In the genomic region with DNA sequence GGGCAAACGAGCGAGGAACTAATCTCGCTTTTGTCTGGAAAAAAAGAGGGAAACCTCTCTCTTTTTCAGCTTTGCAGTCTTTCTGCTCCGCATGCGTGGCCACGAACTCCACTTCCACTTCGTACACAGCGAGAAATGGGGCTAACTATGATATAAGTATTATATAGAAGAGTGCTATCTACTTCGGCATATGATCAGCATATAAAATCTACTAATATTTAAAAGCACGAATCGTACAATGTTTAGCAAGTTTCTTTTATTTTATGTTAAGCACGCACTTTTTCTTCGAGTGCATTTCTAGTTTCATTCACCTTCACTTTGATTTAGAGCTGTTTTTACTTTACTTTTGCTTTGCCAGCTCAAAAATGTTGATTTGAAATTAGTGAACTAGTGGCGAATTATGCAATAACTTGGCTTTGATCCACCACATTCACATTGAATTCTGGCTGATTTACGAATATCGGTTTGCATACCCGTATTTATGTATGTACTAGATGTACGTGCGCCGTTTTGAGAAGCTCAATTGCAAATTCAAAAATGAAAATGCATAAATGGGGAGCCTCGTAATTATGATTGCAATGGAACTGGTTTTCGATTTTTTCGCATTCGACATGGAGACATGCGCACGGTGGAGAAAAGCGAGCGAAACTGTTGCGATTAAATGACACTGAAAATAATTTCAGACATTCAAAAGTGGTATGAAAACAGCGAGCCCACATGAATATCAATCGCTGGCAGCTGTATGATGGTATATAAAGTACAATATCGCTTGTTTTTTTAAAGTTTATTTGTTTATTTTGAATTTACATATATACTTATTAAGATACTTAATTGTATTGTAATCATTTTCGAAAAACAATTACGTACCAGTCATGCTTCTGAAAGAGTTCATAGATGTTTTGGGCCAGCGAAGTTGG, we compare ENCODE assay signal across 1 fruit fly cellular context.
TF ChIP-seq lines count a peak whose summit lies in the region.

No protein-coding gene starts in this region.

TF ChIP-seq in whole organism, embryonic, 481 proteins besides CTCF, POLR2A, EP300 and RAD21 (continued from another document and continues in another):
- TF ChIP-seq CG2875 (GFP tag; optimal IDR thresholded peaks at IDR 0.05; lab: Kevin White, UChicago) = peak; percentile 48
- peak; percentile 18 for TF ChIP-seq dm (GFP tag; optimal IDR thresholded peaks at IDR 0.05; lab: Kevin White, UChicago)
- TF ChIP-seq trh (GFP tag; optimal IDR thresholded peaks at IDR 0.05; lab: Kevin White, UChicago) = peak; percentile 56
- peak; percentile 65 for TF ChIP-seq CG14710 (tag; optimal IDR thresholded peaks at IDR 0.05; lab: Kevin White, UChicago)
- TF ChIP-seq ATbp (GFP tag; optimal IDR thresholded peaks at IDR 0.05; lab: Kevin White, UChicago) = peak; percentile 69
- no peak for TF ChIP-seq chinmo (GFP tag; IDR thresholded peaks at IDR 0.05; lab: Robert Waterston, UW; ENCODE audit: partially characterized antibody)
- TF ChIP-seq CG12155 (GFP tag; optimal IDR thresholded peaks at IDR 0.05; lab: Kevin White, UChicago) = peak; percentile 45
- no peak for TF ChIP-seq CG34224 (GFP tag; IDR thresholded peaks at IDR 0.05; lab: Robert Waterston, UW; ENCODE audit: partially characterized antibody)
- peak; percentile 54 for TF ChIP-seq gro (GFP tag; optimal IDR thresholded peaks at IDR 0.05; lab: Kevin White, UChicago)
- TF ChIP-seq onecut (GFP tag; IDR thresholded peaks at IDR 0.05; lab: Robert Waterston, UW) = peak; percentile 85
- peak; percentile 69 for TF ChIP-seq Usf (GFP tag; optimal IDR thresholded peaks at IDR 0.05; lab: Kevin White, UChicago)
- peak; percentile 71 for TF ChIP-seq Oli (tag; optimal IDR thresholded peaks at IDR 0.05; lab: Kevin White, UChicago)
- peak; percentile 46 for TF ChIP-seq cwo (GFP tag; optimal IDR thresholded peaks at IDR 0.05; lab: Kevin White, UChicago)
- TF ChIP-seq bcd (GFP tag; optimal IDR thresholded peaks at IDR 0.05; lab: Kevin White, UChicago) = peak; percentile 64
- TF ChIP-seq CG14014 (GFP tag; IDR thresholded peaks at IDR 0.05; lab: Robert Waterston, UW) = peak; percentile 88
- peak; percentile 20; the same call in 1 of the 2 replicates for TF ChIP-seq Atf6 (GFP tag; IDR thresholded peaks at IDR 0.05; lab: Robert Waterston, UW)
- no peak for TF ChIP-seq prd (optimal IDR thresholded peaks at IDR 0.05; lab: Kevin White, UChicago)
- TF ChIP-seq prd (GFP tag; IDR thresholded peaks at IDR 0.05; lab: Robert Waterston, UW) = peak; percentile 90
- TF ChIP-seq sug (tag; optimal IDR thresholded peaks at IDR 0.05; lab: Kevin White, UChicago) = peak; percentile 60
- peak; percentile 9 for TF ChIP-seq CG17186 (GFP tag; optimal IDR thresholded peaks at IDR 0.05; lab: Kevin White, UChicago)
- TF ChIP-seq gcm2 (GFP tag; optimal IDR thresholded peaks at IDR 0.05; lab: Kevin White, UChicago) = no peak
- no peak for TF ChIP-seq CG7271 (tag; optimal IDR thresholded peaks at IDR 0.05; lab: Kevin White, UChicago)
- TF ChIP-seq CG14441 (GFP tag; IDR thresholded peaks at IDR 0.05; lab: Robert Waterston, UW) = peak; percentile 86
- peak; percentile 81 for TF ChIP-seq tgo (GFP tag; IDR thresholded peaks at IDR 0.05; lab: Robert Waterston, UW)
- TF ChIP-seq wek (GFP tag; optimal IDR thresholded peaks at IDR 0.05; lab: Kevin White, UChicago) = no peak
- TF ChIP-seq CG6791 (GFP tag; IDR thresholded peaks at IDR 0.05; lab: Robert Waterston, UW; ENCODE audit: partially characterized antibody) = no peak
- peak; percentile 57 for TF ChIP-seq Fer1 (GFP tag; optimal IDR thresholded peaks at IDR 0.05; lab: Kevin White, UChicago)
- TF ChIP-seq lbe (GFP tag; optimal IDR thresholded peaks at IDR 0.05; lab: Kevin White, UChicago) = no peak
- TF ChIP-seq TFAM (GFP tag; optimal IDR thresholded peaks at IDR 0.05; lab: Kevin White, UChicago) = peak; percentile 15
- TF ChIP-seq Trl (optimal IDR thresholded peaks at IDR 0.05; lab: Kevin White, UChicago) = no peak
- TF ChIP-seq Trl (GFP tag; optimal IDR thresholded peaks at IDR 0.05; lab: Kevin White, UChicago) = peak; percentile 67
- peak; percentile 77 for TF ChIP-seq CG11093 (GFP tag; IDR thresholded peaks at IDR 0.05; lab: Robert Waterston, UW)
- no peak for TF ChIP-seq D19B (GFP tag; optimal IDR thresholded peaks at IDR 0.05; lab: Kevin White, UChicago)
- peak; percentile 84 for TF ChIP-seq Sox102F (GFP tag; optimal IDR thresholded peaks at IDR 0.05; lab: Kevin White, UChicago)
- peak; percentile 78 for TF ChIP-seq so (GFP tag; IDR thresholded peaks at IDR 0.05; lab: Robert Waterston, UW)
- peak; percentile 74 for TF ChIP-seq CG8281 (tag; optimal IDR thresholded peaks at IDR 0.05; lab: Kevin White, UChicago)
- TF ChIP-seq lov (optimal IDR thresholded peaks at IDR 0.05; lab: Kevin White, UChicago) = no peak
- TF ChIP-seq lov (GFP tag; IDR thresholded peaks at IDR 0.05; lab: Robert Waterston, UW) = peak; percentile 62; the same call in 1 of the 3 replicates
- TF ChIP-seq usp (GFP tag; optimal IDR thresholded peaks at IDR 0.05; lab: Kevin White, UChicago) = no peak
- TF ChIP-seq CG9727 (GFP tag; optimal IDR thresholded peaks at IDR 0.05; lab: Kevin White, UChicago) = peak; percentile 74
- peak in 1 of 2 experiments; percentile 91 for TF ChIP-seq Eip74EF (GFP tag; optimal IDR thresholded peaks at IDR 0.05; lab: Kevin White, UChicago)
- TF ChIP-seq scrt (GFP tag; optimal IDR thresholded peaks at IDR 0.05; lab: Kevin White, UChicago) = peak; percentile 35
- peak; percentile 55 for TF ChIP-seq eyg (GFP tag; optimal IDR thresholded peaks at IDR 0.05; lab: Kevin White, UChicago)
- TF ChIP-seq ERR (GFP tag; optimal IDR thresholded peaks at IDR 0.05; lab: Kevin White, UChicago) = peak; percentile 44
- no peak for TF ChIP-seq exex (tag; optimal IDR thresholded peaks at IDR 0.05; lab: Kevin White, UChicago)
- TF ChIP-seq lab (GFP tag; optimal IDR thresholded peaks at IDR 0.05; lab: Kevin White, UChicago) = peak; percentile 70
- no peak for TF ChIP-seq wdn (GFP tag; IDR thresholded peaks at IDR 0.05; lab: Robert Waterston, UW)
- TF ChIP-seq h (optimal IDR thresholded peaks at IDR 0.05; lab: Kevin White, UChicago) = no peak
- TF ChIP-seq gce (GFP tag; IDR thresholded peaks at IDR 0.05; lab: Robert Waterston, UW) = peak; percentile 91; the same call in 2 of the 3 replicates
- peak; percentile 51 for TF ChIP-seq Meics (GFP tag; optimal IDR thresholded peaks at IDR 0.05; lab: Kevin White, UChicago)
- TF ChIP-seq pan (optimal IDR thresholded peaks at IDR 0.05; lab: Kevin White, UChicago) = no peak
- peak in 1 of 2 experiments; percentile 92 for TF ChIP-seq pan (GFP tag; optimal IDR thresholded peaks at IDR 0.05 in 1 of 2, IDR thresholded peaks at IDR 0.05 in 1 of 2)
- peak; percentile 49 for TF ChIP-seq CG30020 (tag; optimal IDR thresholded peaks at IDR 0.05; lab: Kevin White, UChicago)
- peak; percentile 36 for TF ChIP-seq CG7928 (GFP tag; optimal IDR thresholded peaks at IDR 0.05; lab: Kevin White, UChicago)
- TF ChIP-seq stc (GFP tag; IDR thresholded peaks at IDR 0.05; lab: Robert Waterston, UW) = peak; percentile 91
- TF ChIP-seq CG10979 (tag; optimal IDR thresholded peaks at IDR 0.05; lab: Kevin White, UChicago) = peak; percentile 77
- peak; percentile 52 for TF ChIP-seq Ets97D (GFP tag; optimal IDR thresholded peaks at IDR 0.05; lab: Kevin White, UChicago)
- TF ChIP-seq Camta (GFP tag; optimal IDR thresholded peaks at IDR 0.05; lab: Kevin White, UChicago) = peak; percentile 81
- peak; percentile 38 for TF ChIP-seq CG9437 (GFP tag; optimal IDR thresholded peaks at IDR 0.05; lab: Kevin White, UChicago)
- no peak for TF ChIP-seq gfzf (GFP tag; optimal IDR thresholded peaks at IDR 0.05; lab: Kevin White, UChicago)
- peak; percentile 16 for TF ChIP-seq CG2116 (GFP tag; optimal IDR thresholded peaks at IDR 0.05; lab: Kevin White, UChicago)
- no peak for TF ChIP-seq Hand (GFP tag; optimal IDR thresholded peaks at IDR 0.05; lab: Kevin White, UChicago)
- no peak for TF ChIP-seq btn (GFP tag; optimal IDR thresholded peaks at IDR 0.05; lab: Kevin White, UChicago)
- TF ChIP-seq CkIIα-i1 (GFP tag; IDR thresholded peaks at IDR 0.05; lab: Robert Waterston, UW) = no peak
- peak; percentile 41 for TF ChIP-seq Max (GFP tag; optimal IDR thresholded peaks at IDR 0.05; lab: Kevin White, UChicago)
- peak; percentile 54 for TF ChIP-seq Chrac-16 (GFP tag; optimal IDR thresholded peaks at IDR 0.05; lab: Kevin White, UChicago)
- TF ChIP-seq gem (tag; optimal IDR thresholded peaks at IDR 0.05; lab: Kevin White, UChicago) = peak; percentile 85
- 0 out of 3 replicates have a peak, but pooled peaks have one; percentile 49 for TF ChIP-seq CG3726 (GFP tag; IDR thresholded peaks at IDR 0.05; lab: Robert Waterston, UW)
- peak; percentile 57; the same call in 1 of the 3 replicates for TF ChIP-seq CG7357 (GFP tag; IDR thresholded peaks at IDR 0.05; lab: Robert Waterston, UW)
- peak; percentile 26 for TF ChIP-seq CG8089 (GFP tag; optimal IDR thresholded peaks at IDR 0.05; lab: Kevin White, UChicago)
- no peak for TF ChIP-seq CG42726 (GFP tag; IDR thresholded peaks at IDR 0.05; lab: Robert Waterston, UW; ENCODE audit: partially characterized antibody)
- peak; percentile 70 for TF ChIP-seq CG14050 (GFP tag; IDR thresholded peaks at IDR 0.05; lab: Robert Waterston, UW)
- TF ChIP-seq CG10267 (tag; optimal IDR thresholded peaks at IDR 0.05; lab: Kevin White, UChicago) = peak; percentile 51
- peak; percentile 33 for TF ChIP-seq kay (GFP tag; optimal IDR thresholded peaks at IDR 0.05; lab: Kevin White, UChicago)
- peak; percentile 74 for TF ChIP-seq Blimp-1 (GFP tag; optimal IDR thresholded peaks at IDR 0.05; lab: Kevin White, UChicago)
- TF ChIP-seq Hmx (GFP tag; optimal IDR thresholded peaks at IDR 0.05; lab: Kevin White, UChicago) = peak; percentile 56
- no peak for TF ChIP-seq Sry-β (GFP tag; optimal IDR thresholded peaks at IDR 0.05; lab: Kevin White, UChicago)
- TF ChIP-seq E2f1 (GFP tag; IDR thresholded peaks at IDR 0.05; lab: Robert Waterston, UW) = peak; percentile 70
- peak; percentile 27 for TF ChIP-seq CG31388 (GFP tag; optimal IDR thresholded peaks at IDR 0.05; lab: Kevin White, UChicago)
- TF ChIP-seq CG4424 (GFP tag; optimal IDR thresholded peaks at IDR 0.05; lab: Kevin White, UChicago) = peak; percentile 68
- TF ChIP-seq Oaz (GFP tag; IDR thresholded peaks at IDR 0.05; lab: Robert Waterston, UW) = peak; percentile 70
- peak; percentile 5 for TF ChIP-seq vfl (GFP tag; optimal IDR thresholded peaks at IDR 0.05; lab: Kevin White, UChicago)
- TF ChIP-seq croc (GFP tag; conservative IDR thresholded peaks at IDR 0.05; lab: Robert Waterston, UW) = peak; percentile 70; the same call in 2 of the 3 replicates
- peak; percentile 84 for TF ChIP-seq ttk (GFP tag; IDR thresholded peaks at IDR 0.05; lab: Robert Waterston, UW)
- TF ChIP-seq tin (GFP tag; optimal IDR thresholded peaks at IDR 0.05; lab: Kevin White, UChicago) = peak; percentile 60
- no peak for TF ChIP-seq sc (optimal IDR thresholded peaks at IDR 0.05; lab: Kevin White, UChicago)
- TF ChIP-seq sc (GFP tag; optimal IDR thresholded peaks at IDR 0.05; lab: Kevin White, UChicago) = peak; percentile 55
- TF ChIP-seq CG2199 (GFP tag; IDR thresholded peaks at IDR 0.05; lab: Robert Waterston, UW) = peak; percentile 62; the same call in 2 of the 3 replicates
- peak; percentile 32 for TF ChIP-seq twi (tag; optimal IDR thresholded peaks at IDR 0.05; lab: Kevin White, UChicago)
- peak; percentile 48 for TF ChIP-seq gsb-n (tag; optimal IDR thresholded peaks at IDR 0.05; lab: Kevin White, UChicago)
- peak; percentile 67 for TF ChIP-seq gt (GFP tag; IDR thresholded peaks at IDR 0.05; lab: Robert Waterston, UW)
- no peak for TF ChIP-seq HLHmδ (GFP tag; optimal IDR thresholded peaks at IDR 0.05; lab: Kevin White, UChicago)
- peak; percentile 11 for TF ChIP-seq CrebB (tag; optimal IDR thresholded peaks at IDR 0.05; lab: Kevin White, UChicago)
- TF ChIP-seq CG1529 (GFP tag; optimal IDR thresholded peaks at IDR 0.05; lab: Kevin White, UChicago) = peak; percentile 65
- peak; percentile 84 for TF ChIP-seq CG32532 (GFP tag; IDR thresholded peaks at IDR 0.05; lab: Robert Waterston, UW)
- no peak for TF ChIP-seq Poxn (GFP tag; IDR thresholded peaks at IDR 0.05; lab: Robert Waterston, UW)
- TF ChIP-seq CG6683 (GFP tag; optimal IDR thresholded peaks at IDR 0.05; lab: Kevin White, UChicago) = no peak
- peak; percentile 62 to 79 for TF ChIP-seq dpn (GFP tag; optimal IDR thresholded peaks at IDR 0.05; lab: Kevin White, UChicago)
- no peak for TF ChIP-seq nau (GFP tag; optimal IDR thresholded peaks at IDR 0.05; lab: Kevin White, UChicago)
- TF ChIP-seq CG12299 (tag; optimal IDR thresholded peaks at IDR 0.05; lab: Kevin White, UChicago) = no peak
- TF ChIP-seq zfh1 (GFP tag; IDR thresholded peaks at IDR 0.05; lab: Robert Waterston, UW) = peak; percentile 86
- peak; percentile 62 for TF ChIP-seq ssp (GFP tag; IDR thresholded peaks at IDR 0.05; lab: Robert Waterston, UW)
- peak; percentile 80 for TF ChIP-seq Abd-B (GFP tag; optimal IDR thresholded peaks at IDR 0.05; lab: Kevin White, UChicago)
- TF ChIP-seq CG9797 (GFP tag; optimal IDR thresholded peaks at IDR 0.05; lab: Kevin White, UChicago) = no peak
- peak; percentile 39 for TF ChIP-seq pb (GFP tag; optimal IDR thresholded peaks at IDR 0.05; lab: Kevin White, UChicago)
- TF ChIP-seq CG33557 (GFP tag; optimal IDR thresholded peaks at IDR 0.05; lab: Kevin White, UChicago) = peak; percentile 53
- no peak for TF ChIP-seq CG1792 (GFP tag; optimal IDR thresholded peaks at IDR 0.05; lab: Kevin White, UChicago)
- TF ChIP-seq CG17568 (GFP tag; optimal IDR thresholded peaks at IDR 0.05; lab: Kevin White, UChicago) = no peak
- peak; percentile 34 for TF ChIP-seq CG10462 (GFP tag; optimal IDR thresholded peaks at IDR 0.05; lab: Kevin White, UChicago)
- no peak for TF ChIP-seq crol (GFP tag; IDR thresholded peaks at IDR 0.05; lab: Robert Waterston, UW)
- TF ChIP-seq BEAF-32 (GFP tag; optimal IDR thresholded peaks at IDR 0.05; lab: Kevin White, UChicago) = no peak
- TF ChIP-seq CG1832 (GFP tag; optimal IDR thresholded peaks at IDR 0.05; lab: Kevin White, UChicago) = no peak
- TF ChIP-seq CG6175 (GFP tag; IDR thresholded peaks at IDR 0.05; lab: Robert Waterston, UW) = peak; percentile 27; the same call in 1 of the 3 replicates
- peak; percentile 79 for TF ChIP-seq row (GFP tag; IDR thresholded peaks at IDR 0.05; lab: Robert Waterston, UW)
- peak; percentile 66 for TF ChIP-seq oc (tag; optimal IDR thresholded peaks at IDR 0.05; lab: Kevin White, UChicago)
- TF ChIP-seq sd (tag; optimal IDR thresholded peaks at IDR 0.05; lab: Kevin White, UChicago) = no peak
- TF ChIP-seq kni (GFP tag; optimal IDR thresholded peaks at IDR 0.05; lab: Kevin White, UChicago) = no peak
- peak; percentile 11 for TF ChIP-seq CG4854 (GFP tag; optimal IDR thresholded peaks at IDR 0.05; lab: Kevin White, UChicago)
- TF ChIP-seq HLH54F (GFP tag; optimal IDR thresholded peaks at IDR 0.05; lab: Kevin White, UChicago) = peak; percentile 1
- TF ChIP-seq run (tag; optimal IDR thresholded peaks at IDR 0.05; lab: Kevin White, UChicago) = peak; percentile 10
- peak; percentile 71 for TF ChIP-seq Ada2b (GFP tag; IDR thresholded peaks at IDR 0.05; lab: Robert Waterston, UW)
